Fruit fly (Drosophila melanogaster) whole organism, embryonic: ENCODE measurements around the gene dpy.
A peak's percentile ranks its signal among the peaks of the same experiment; 100 is the strongest.

Source experiments
- Atf-2 ChIP-seq: fragments of 200-800 bp; sonication (Bioruptor generic); optimal IDR thresholded peaks from 2 replicates; lab custom pipeline; 2016; ENCODE audit warnings: missing biosample characterization, missing genetic modification characterization
- BtbVII ChIP-seq: fragments of 200-800 bp; sonication (Bioruptor generic); optimal IDR thresholded peaks from 3 replicates; lab custom pipeline; 2017; ENCODE audit warnings: missing biosample characterization, mild to moderate bottlenecking, missing genetic modification characterization
- CG10654 ChIP-seq: fragments of 200-800 bp; sonication (Bioruptor generic); optimal IDR thresholded peaks from 2 replicates; lab custom pipeline; 2016; ENCODE audit warnings: missing biosample characterization, missing genetic modification characterization
- CG10959 ChIP-seq: fragments of 200-800 bp; sonication (Bioruptor generic); IDR thresholded peaks from 2 replicates; pipeline ENCODE4 v1.3.6; 2022; ENCODE audit warnings: missing biosample characterization, missing genetic modification characterization
- CG12104 ChIP-seq: fragments of 200-800 bp; sonication (Bioruptor generic); optimal IDR thresholded peaks from 3 replicates; lab custom pipeline; 2016; ENCODE audit warnings: missing biosample characterization, missing genetic modification characterization
- CG12299 ChIP-seq: fragments of 200-800 bp; sonication (Bioruptor generic); optimal IDR thresholded peaks from 2 replicates; lab custom pipeline; 2018; ENCODE audit warnings: missing biosample characterization, mild to moderate bottlenecking, missing genetic modification characterization
- CG12659 ChIP-seq: fragments of 200-800 bp; sonication (Bioruptor generic); optimal IDR thresholded peaks from 3 replicates; lab custom pipeline; 2017; ENCODE audit warnings: mild to moderate bottlenecking, missing biosample characterization, missing genetic modification reagents, missing genetic modification characterization
- CG16813 ChIP-seq: fragments of 200-800 bp; sonication (Bioruptor generic); IDR thresholded peaks from 3 replicates; pipeline ENCODE4 v1.3.6; 2022; ENCODE audit warnings: missing biosample characterization, missing genetic modification characterization; ENCODE audit not compliant: partially characterized antibody
- CG17359 ChIP-seq: fragments of 200-800 bp; sonication (Bioruptor generic); optimal IDR thresholded peaks from 3 replicates; lab custom pipeline; 2018; ENCODE audit warnings: missing biosample characterization, mild to moderate bottlenecking, missing genetic modification characterization, moderate library complexity
- CG17568 ChIP-seq: fragments of 200-800 bp; sonication (Bioruptor generic); optimal IDR thresholded peaks from 2 replicates; lab custom pipeline; 2018; ENCODE audit warnings: missing biosample characterization, mild to moderate bottlenecking, missing genetic modification characterization, moderate library complexity
- CG2202 ChIP-seq: fragments of 200-800 bp; sonication (Bioruptor generic); optimal IDR thresholded peaks from 2 replicates; lab custom pipeline; 2018; ENCODE audit warnings: missing biosample characterization, mild to moderate bottlenecking, missing genetic modification characterization
- CG30431 ChIP-seq: fragments of 200-800 bp; sonication (Bioruptor generic); optimal IDR thresholded peaks from 2 replicates; lab custom pipeline; 2017; ENCODE audit warnings: missing biosample characterization, missing genetic modification characterization
- CG33557 ChIP-seq: fragments of 200-800 bp; sonication (Bioruptor generic); optimal IDR thresholded peaks from 2 replicates; lab custom pipeline; 2019; ENCODE audit warnings: missing biosample characterization, mild to moderate bottlenecking, missing genetic modification characterization, moderate library complexity
- CG34376 ChIP-seq: fragments of 200-800 bp; sonication (Bioruptor generic); optimal IDR thresholded peaks from 2 replicates; lab custom pipeline; 2018; ENCODE audit warnings: missing biosample characterization, mild to moderate bottlenecking, missing genetic modification characterization
- CG4617 ChIP-seq: fragments of 200-800 bp; sonication (Bioruptor generic); optimal IDR thresholded peaks from 3 replicates; lab custom pipeline; 2016; ENCODE audit warnings: missing biosample characterization, missing genetic modification characterization, borderline replicate concordance
- CG7963 ChIP-seq: fragments of 200-800 bp; sonication (Bioruptor generic); IDR thresholded peaks from 3 replicates; pipeline ENCODE4 v1.3.6; 2022; ENCODE audit warnings: missing biosample characterization, missing genetic modification characterization; ENCODE audit not compliant: partially characterized antibody
- CG9817 ChIP-seq: fragments of 200-800 bp; sonication (Bioruptor generic); optimal IDR thresholded peaks from 2 replicates; lab custom pipeline; 2018; ENCODE audit warnings: missing biosample characterization, mild to moderate bottlenecking, missing genetic modification characterization, moderate library complexity
- CkIIα-i1 ChIP-seq: fragments of 200-800 bp; sonication (Bioruptor generic); IDR thresholded peaks from 2 replicates; pipeline ENCODE4 v1.3.6; 2022; ENCODE audit warnings: missing biosample characterization, missing genetic modification characterization
- Dll ChIP-seq: fragments of 200-800 bp; sonication (Bioruptor generic); IDR thresholded peaks from 4 replicates; pipeline ENCODE4 v1.3.6; 2022; ENCODE audit warnings: missing biosample characterization, missing genetic modification characterization; ENCODE audit not compliant: partially characterized antibody
- E2f2 ChIP-seq: fragments of 200-800 bp; sonication (Bioruptor generic); IDR thresholded peaks from 2 replicates; pipeline ENCODE4 v1.3.6; 2022; ENCODE audit warnings: missing biosample characterization, missing genetic modification characterization
- H2.0 ChIP-seq: fragments of 200-800 bp; sonication (Bioruptor generic); IDR thresholded peaks from 2 replicates; pipeline ENCODE4 v1.3.6; 2022; ENCODE audit warnings: missing biosample characterization, missing genetic modification characterization
- HLH54F ChIP-seq: fragments of 200-800 bp; sonication (Bioruptor generic); optimal IDR thresholded peaks from 3 replicates; lab custom pipeline; 2016; ENCODE audit warnings: missing biosample characterization, missing genetic modification characterization
- Lhr ChIP-seq: fragments of 200-800 bp; sonication (Bioruptor generic); optimal IDR thresholded peaks from 3 replicates; lab custom pipeline; 2017; ENCODE audit warnings: mild to moderate bottlenecking, missing biosample characterization, missing genetic modification reagents, missing genetic modification characterization
- MBD-R2 ChIP-seq: fragments of 200-800 bp; sonication (Bioruptor generic); IDR thresholded peaks from 2 replicates; pipeline ENCODE4 v1.3.6; 2022; ENCODE audit warnings: missing biosample characterization, missing genetic modification characterization
- Meics ChIP-seq: fragments of 200-800 bp; sonication (Bioruptor generic); optimal IDR thresholded peaks from 2 replicates; lab custom pipeline; 2017; ENCODE audit warnings: missing biosample characterization, mild to moderate bottlenecking, missing genetic modification characterization
- NFAT ChIP-seq: fragments of 200-800 bp; sonication (Bioruptor generic); IDR thresholded peaks from 2 replicates; pipeline ENCODE4 v1.3.6; 2022; ENCODE audit warnings: missing biosample characterization, missing genetic modification characterization
- Ravus ChIP-seq: fragments of 200-800 bp; sonication (Bioruptor generic); IDR thresholded peaks from 2 replicates; pipeline ENCODE4 v1.3.6; 2022; ENCODE audit warnings: missing biosample characterization, missing genetic modification characterization
- TFAM ChIP-seq: fragments of 200-800 bp; sonication (Bioruptor generic); optimal IDR thresholded peaks from 2 replicates; lab custom pipeline; 2017; ENCODE audit warnings: missing biosample characterization, missing genetic modification characterization, inconsistent platforms
- Vsx1 ChIP-seq: fragments of 200-800 bp; sonication (Bioruptor generic); optimal IDR thresholded peaks from 2 replicates; lab custom pipeline; 2017; ENCODE audit warnings: missing biosample characterization, mild to moderate bottlenecking, missing genetic modification characterization, missing genetic modification reagents
- ac ChIP-seq: fragments of 200-800 bp; sonication (Bioruptor generic); optimal IDR thresholded peaks from 3 replicates; lab custom pipeline; 2017; ENCODE audit warnings: missing biosample characterization, mild to moderate bottlenecking, missing genetic modification characterization
- bigmax ChIP-seq: fragments of 200-800 bp; sonication (Bioruptor generic); optimal IDR thresholded peaks from 2 replicates; lab custom pipeline; 2018; ENCODE audit warnings: missing biosample characterization, mild to moderate bottlenecking, missing genetic modification characterization
- bowl ChIP-seq: fragments of 200-800 bp; sonication (Bioruptor generic); IDR thresholded peaks from 2 replicates; pipeline ENCODE4 v1.3.6; 2022; ENCODE audit warnings: missing biosample characterization, missing genetic modification characterization
- btn ChIP-seq: fragments of 200-800 bp; sonication (Bioruptor generic); optimal IDR thresholded peaks from 2 replicates; lab custom pipeline; 2016; ENCODE audit warnings: missing biosample characterization, missing genetic modification characterization
- caup ChIP-seq: fragments of 200-800 bp; sonication (Bioruptor generic); optimal IDR thresholded peaks from 3 replicates; lab custom pipeline; 2017; ENCODE audit warnings: missing biosample characterization, mild to moderate bottlenecking, missing genetic modification characterization, moderate library complexity; ENCODE audit not compliant: severe bottlenecking
- crp ChIP-seq, 2 experiments: fragments of 200-800 bp; sonication (Bioruptor generic); optimal IDR thresholded peaks; 2 replicates in 1 of 2; 3 replicates in 1 of 2; lab custom pipeline; 2017; ENCODE audit warnings: missing biosample characterization in 2 of 2, missing genetic modification characterization in 2 of 2, mild to moderate bottlenecking in 1 of 2, moderate library complexity in 1 of 2
- dmrt11E ChIP-seq: fragments of 200-800 bp; sonication (Bioruptor generic); optimal IDR thresholded peaks from 3 replicates; lab custom pipeline; 2018; ENCODE audit warnings: missing biosample characterization, mild to moderate bottlenecking, missing genetic modification characterization, moderate library complexity
- esg ChIP-seq: fragments of 200-800 bp; sonication (Bioruptor generic); conservative IDR thresholded peaks from 2 replicates; pipeline ENCODE4 v1.3.6; 2022; ENCODE audit warnings: missing biosample characterization, missing genetic modification characterization
- eyg ChIP-seq: fragments of 200-800 bp; sonication (Bioruptor generic); optimal IDR thresholded peaks from 3 replicates; lab custom pipeline; 2016; ENCODE audit warnings: missing biosample characterization, missing genetic modification characterization
- ham ChIP-seq: fragments of 200-800 bp; sonication (Bioruptor generic); IDR thresholded peaks from 2 replicates; pipeline ENCODE4 v1.3.6; 2022; ENCODE audit warnings: missing biosample characterization, missing genetic modification characterization
- jing ChIP-seq: fragments of 200-800 bp; sonication (Bioruptor generic); optimal IDR thresholded peaks from 2 replicates; lab custom pipeline; 2018; ENCODE audit warnings: missing biosample characterization, mild to moderate bottlenecking, missing genetic modification characterization
- jumu ChIP-seq: fragments of 200-800 bp; sonication (Bioruptor generic); optimal IDR thresholded peaks from 3 replicates; lab custom pipeline; 2016; ENCODE audit warnings: missing biosample characterization, missing genetic modification characterization
- kah ChIP-seq: fragments of 200-800 bp; sonication (Bioruptor generic); optimal IDR thresholded peaks from 2 replicates; lab custom pipeline; 2018; ENCODE audit warnings: missing biosample characterization, mild to moderate bottlenecking, missing genetic modification characterization
- lov ChIP-seq, 2 experiments: fragments of 200-800 bp in 1 of 2; fragments of >200 bp in 1 of 2; sonication (Bioruptor generic) in 1 of 2; IDR thresholded peaks in 1 of 2; optimal IDR thresholded peaks in 1 of 2; 2 replicates in 1 of 2; 3 replicates in 1 of 2; pipeline versions ENCODE4 v1.3.6 to Lab custom; 2017 to 2022; ENCODE audit warnings: missing biosample characterization in 1 of 2, missing genetic modification characterization in 1 of 2
- mirr ChIP-seq: fragments of 200-800 bp; sonication (Bioruptor generic); optimal IDR thresholded peaks from 3 replicates; lab custom pipeline; 2018; ENCODE audit warnings: missing biosample characterization, mild to moderate bottlenecking, missing genetic modification characterization
- p53 ChIP-seq: fragments of 200-800 bp; sonication (Bioruptor generic); optimal IDR thresholded peaks from 2 replicates; lab custom pipeline; 2016; ENCODE audit warnings: missing biosample characterization, missing genetic modification characterization
- sim ChIP-seq: fragments of 200-800 bp; sonication (Bioruptor generic); IDR thresholded peaks from 2 replicates; pipeline ENCODE4 v1.3.6; 2022; ENCODE audit warnings: missing biosample characterization, missing genetic modification characterization
- twi ChIP-seq: fragments of 200-800 bp; optimal IDR thresholded peaks from 2 replicates; lab custom pipeline; 2019; ENCODE audit warnings: missing biosample characterization, mild to moderate bottlenecking, missing genetic modification characterization, moderate library complexity
- unpg ChIP-seq: fragments of 200-800 bp; sonication (Bioruptor generic); optimal IDR thresholded peaks from 3 replicates; lab custom pipeline; 2018; ENCODE audit warnings: missing biosample characterization, mild to moderate bottlenecking, missing genetic modification characterization, moderate library complexity
- zen ChIP-seq: fragments of 200-800 bp; sonication (Bioruptor generic); optimal IDR thresholded peaks from 3 replicates; lab custom pipeline; 2018; ENCODE audit warnings: missing biosample characterization, mild to moderate bottlenecking, missing genetic modification characterization, moderate library complexity
- zfh2 ChIP-seq: fragments of 200-800 bp; sonication (Bioruptor generic); optimal IDR thresholded peaks from 2 replicates; lab custom pipeline; 2016; ENCODE audit warnings: missing biosample characterization, missing genetic modification characterization

The dpy gene

dm6 chr2L:4452798-4453197, 161.3 kb downstream of the dpy start, which contains the start of gene CG15439 (continued):
- peak; percentile 55; the same call in 2 of the 3 replicates for TF ChIP-seq CG7963
- no peak for TF ChIP-seq jumu
- no peak for TF ChIP-seq CG33557
- TF ChIP-seq bigmax (GFP tag; lab: Kevin White, UChicago): no peak
- no peak for TF ChIP-seq CG12659
- no peak for TF ChIP-seq zfh2 (GFP tag; lab: Kevin White, UChicago)
- no peak for TF ChIP-seq BtbVII
- no peak for TF ChIP-seq mirr (GFP tag; lab: Kevin White, UChicago)
- no peak for TF ChIP-seq lov (optimal IDR thresholded peaks at IDR 0.05; lab: Kevin White, UChicago)
- TF ChIP-seq lov (GFP tag; IDR thresholded peaks at IDR 0.05; lab: Robert Waterston, UW): no peak
- no peak for TF ChIP-seq eyg
- no peak for TF ChIP-seq kah (GFP tag; lab: Kevin White, UChicago)
- no peak for TF ChIP-seq CG10654
- no peak for TF ChIP-seq E2f2 (GFP tag; lab: Robert Waterston, UW)
- peak; percentile 61 for TF ChIP-seq MBD-R2 (GFP tag; lab: Robert Waterston, UW)
- TF ChIP-seq Atf-2: no peak
- TF ChIP-seq NFAT (GFP tag; lab: Robert Waterston, UW): no peak
- no peak for TF ChIP-seq CG10959 (GFP tag; lab: Robert Waterston, UW)
- TF ChIP-seq CG9817 (tag; lab: Kevin White, UChicago): no peak
- TF ChIP-seq CG30431 (GFP tag; lab: Kevin White, UChicago): no peak
- TF ChIP-seq CG12299 (tag; lab: Kevin White, UChicago): no peak
- TF ChIP-seq p53 (GFP tag; lab: Kevin White, UChicago): no peak
- no peak for TF ChIP-seq Ravus (GFP tag; lab: Robert Waterston, UW)
- no peak for TF ChIP-seq ham (GFP tag; lab: Robert Waterston, UW)
- no peak for TF ChIP-seq TFAM (GFP tag; lab: Kevin White, UChicago)
- no peak for TF ChIP-seq twi (tag; lab: Kevin White, UChicago)
- TF ChIP-seq Vsx1: no peak
- no peak for TF ChIP-seq btn
- TF ChIP-seq CkIIα-i1 (GFP tag; lab: Robert Waterston, UW): no peak
- no peak for TF ChIP-seq esg (GFP tag; lab: Robert Waterston, UW)
- no peak for TF ChIP-seq HLH54F (GFP tag; lab: Kevin White, UChicago)
- no peak for TF ChIP-seq unpg (GFP tag; lab: Kevin White, UChicago)
- TF ChIP-seq zen (tag; lab: Kevin White, UChicago): no peak
- no peak for TF ChIP-seq caup (GFP tag; lab: Kevin White, UChicago)
- TF ChIP-seq ac: no peak
- TF ChIP-seq Lhr (GFP tag; lab: Kevin White, UChicago): no peak
- no peak for TF ChIP-seq CG17359 (tag; lab: Kevin White, UChicago)
- no peak for TF ChIP-seq CG34376 (GFP tag; lab: Kevin White, UChicago)
- peak; percentile 79 for TF ChIP-seq Dll
- no peak for TF ChIP-seq Meics (GFP tag; lab: Kevin White, UChicago)
- TF ChIP-seq bowl (GFP tag; lab: Robert Waterston, UW): no peak
- peak; percentile 55 for TF ChIP-seq CG4617
- TF ChIP-seq dmrt11E (tag; lab: Kevin White, UChicago): no peak
- no peak for TF ChIP-seq jing (GFP tag; lab: Kevin White, UChicago)
- no peak for TF ChIP-seq H2.0
- no peak for TF ChIP-seq CG12104 (GFP tag; lab: Kevin White, UChicago)
- no peak for TF ChIP-seq CG17568 (GFP tag; lab: Kevin White, UChicago)
- no peak for TF ChIP-seq sim (GFP tag; lab: Robert Waterston, UW)
- TF ChIP-seq crp (GFP tag; optimal IDR thresholded peaks at IDR 0.05; lab: Kevin White, UChicago): peak in 1 of 2 experiments; percentile 43
- peak; percentile 64 for TF ChIP-seq CG16813 (GFP tag; lab: Robert Waterston, UW)
- TF ChIP-seq CG2202: no peak
